Worm (Caenorhabditis elegans): ENCODE measurements around the gene Y73C8B.5.

- TF ChIP-seq dao-5 (tag; optimal IDR thresholded peaks at IDR 0.05), result no peak
- no peak for TF ChIP-seq him-1 (tag; optimal IDR thresholded peaks at IDR 0.05)
Observed at ce11 chrV:3168650-3169049, 28.4 kb upstream of the Y73C8B.5 start, which contains the start of gene C36C5.15.
